Fruit fly (Drosophila melanogaster): ENCODE data around the gene TpnC73F.

TpnC73F gene

DNA sequence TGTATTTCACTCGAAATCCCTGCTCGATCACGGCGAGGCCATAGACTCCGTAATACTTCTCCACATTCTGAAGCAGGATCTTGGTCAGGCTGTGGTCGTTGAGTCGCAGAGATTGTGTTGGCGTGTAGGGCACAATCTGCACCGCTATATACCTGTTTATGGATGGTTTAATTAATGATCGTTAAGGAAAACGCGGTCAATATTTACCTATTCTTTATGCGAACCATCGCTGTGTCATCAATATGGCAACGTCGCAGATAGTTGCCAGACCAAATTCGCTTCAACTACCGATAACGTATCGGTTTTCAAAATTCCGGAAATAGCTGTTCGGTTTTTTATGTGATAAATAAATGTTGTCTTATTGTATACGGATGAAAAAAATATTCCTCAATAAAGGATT, 1.1 kb upstream of the TpnC73F start, which contains the start of gene Pop5 (continued):
- TF ChIP-seq CG1647 (GFP tag; optimal IDR thresholded peaks at IDR 0.05) (no peak), Pdp1 (GFP tag; optimal IDR thresholded peaks at IDR 0.05) (peak in 1 of 2 experiments; percentile 41), CG9609 (GFP tag; optimal IDR thresholded peaks at IDR 0.05) (peak; percentile 12), Lpt (GFP tag; optimal IDR thresholded peaks at IDR 0.05) (no peak), Atf3 (GFP tag; optimal IDR thresholded peaks at IDR 0.05) (no peak), nau (GFP tag; optimal IDR thresholded peaks at IDR 0.05) (no peak), CG9876 (GFP tag; optimal IDR thresholded peaks at IDR 0.05) (no peak), bcd (GFP tag; optimal IDR thresholded peaks at IDR 0.05) (no peak), trem (tag; optimal IDR thresholded peaks at IDR 0.05) (peak; percentile 88), CG1529 (GFP tag; optimal IDR thresholded peaks at IDR 0.05) (no peak), Poxn (GFP tag; IDR thresholded peaks at IDR 0.05) (no peak), pum (GFP tag; optimal IDR thresholded peaks at IDR 0.05) (no peak), onecut (GFP tag; IDR thresholded peaks at IDR 0.05) (peak; percentile 36; the same call in 1 of the 2 replicates), HLH4C (GFP tag; IDR thresholded peaks at IDR 0.05; ENCODE audit: partially characterized antibody) (peak; percentile 35; the same call in 1 of the 3 replicates), pan (optimal IDR thresholded peaks at IDR 0.05) (no peak), pan (GFP tag; optimal IDR thresholded peaks at IDR 0.05 in 1 of 2, IDR thresholded peaks at IDR 0.05 in 1 of 2) (no peak), Blimp-1 (GFP tag; optimal IDR thresholded peaks at IDR 0.05) (no peak), ttk (GFP tag; IDR thresholded peaks at IDR 0.05) (no peak), Sin3A (optimal IDR thresholded peaks at IDR 0.05) (peak; percentile 2), CG3163 (GFP tag; optimal IDR thresholded peaks at IDR 0.05) (no peak), Ets97D (GFP tag; optimal IDR thresholded peaks at IDR 0.05) (peak; percentile 94), CG11456 (GFP tag; IDR thresholded peaks at IDR 0.05) (no peak), sens (GFP tag) (peak; percentile 54), gce (GFP tag; IDR thresholded peaks at IDR 0.05) (no peak), CG4854 (GFP tag; optimal IDR thresholded peaks at IDR 0.05) (no peak), Atf-2 (GFP tag; optimal IDR thresholded peaks at IDR 0.05) (no peak), Nf-YB (GFP tag; optimal IDR thresholded peaks at IDR 0.05) (no peak), Kr (GFP tag; optimal IDR thresholded peaks at IDR 0.05) (no peak), CG1603 (tag; optimal IDR thresholded peaks at IDR 0.05) (peak; percentile 72), Hmx (GFP tag; optimal IDR thresholded peaks at IDR 0.05) (no peak), dan (GFP tag; IDR thresholded peaks at IDR 0.05) (no peak), Dad (GFP tag; optimal IDR thresholded peaks at IDR 0.05) (no peak), CG12104 (GFP tag; optimal IDR thresholded peaks at IDR 0.05) (no peak), pros (GFP tag; optimal IDR thresholded peaks at IDR 0.05) (no peak), CG31224 (GFP tag; IDR thresholded peaks at IDR 0.05) (no peak), CG6254 (GFP tag; optimal IDR thresholded peaks at IDR 0.05) (no peak), CG11247 (GFP tag; IDR thresholded peaks at IDR 0.05) (no peak), sqz (GFP tag; optimal IDR thresholded peaks at IDR 0.05) (no peak), CG6854 (GFP tag; optimal IDR thresholded peaks at IDR 0.05) (no peak), CG10654 (GFP tag; optimal IDR thresholded peaks at IDR 0.05) (no peak), CG8765 (GFP tag; IDR thresholded peaks at IDR 0.05) (no peak), hb (GFP tag; IDR thresholded peaks at IDR 0.05; ENCODE audit: partially characterized antibody) (no peak; the same call in 2 of the 3 replicates), CG6791 (GFP tag; IDR thresholded peaks at IDR 0.05; ENCODE audit: partially characterized antibody) (no peak), mirr (GFP tag; optimal IDR thresholded peaks at IDR 0.05) (peak; percentile 43), sug (tag; optimal IDR thresholded peaks at IDR 0.05) (peak; percentile 19), nerfin-1 (tag; optimal IDR thresholded peaks at IDR 0.05) (no peak), HLHmδ (GFP tag; optimal IDR thresholded peaks at IDR 0.05) (no peak), CG11696 (GFP tag; IDR thresholded peaks at IDR 0.05) (no peak), corto (GFP tag; optimal IDR thresholded peaks at IDR 0.05) (no peak), hkb (optimal IDR thresholded peaks at IDR 0.05) (no peak), hkb (GFP tag; IDR thresholded peaks at IDR 0.05) (0 out of 2 replicates have a peak, but pooled peaks have one; percentile 18), pho (GFP tag; optimal IDR thresholded peaks at IDR 0.05) (no peak), CG3281 (GFP tag; optimal IDR thresholded peaks at IDR 0.05) (peak; percentile 19)
